Worm (Caenorhabditis elegans) whole organism, L4/young adult: ENCODE data around the gene pro-3.

Source experiments
- W03F9.2 ChIP-seq: fragments of 150-350 bp; optimal IDR thresholded peaks from 2 replicates; lab custom pipeline; 2014; ENCODE audit warnings: missing biosample characterization, missing genetic modification characterization
- dao-5 ChIP-seq: sonication (generic microtip); optimal IDR thresholded peaks from 2 replicates; lab custom pipeline; 2016; ENCODE audit warnings: missing genotype, missing genetic modification characterization, moderate library complexity, missing compliant biosample characterization
- him-1 ChIP-seq: sonication (generic microtip); optimal IDR thresholded peaks from 2 replicates; lab custom pipeline; 2016; ENCODE audit warnings: missing genotype, missing genetic modification reagents, missing genetic modification characterization, missing compliant biosample characterization

ce11 chrV:19090885-19091284 lies 27.3 kb downstream of the pro-3 start:
- TF ChIP-seq dao-5 (tag; lab: Kevin White, UChicago) (no peak), him-1 (tag; lab: Kevin White, UChicago) (no peak), W03F9.2 (no peak)
